Worm (Caenorhabditis elegans) whole organism, L1 larva: ENCODE results near the gene ZK813.7.

ENCODE experiments used
- C04F5.9 ChIP-seq: sonication (generic microtip); optimal IDR thresholded peaks from 2 replicates; lab custom pipeline; 2016; ENCODE audit warnings: missing genetic modification characterization, missing compliant biosample characterization
- F16B12.6 ChIP-seq: fragments of 150-350 bp; optimal IDR thresholded peaks from 2 replicates; lab custom pipeline; 2014; ENCODE audit warnings: missing biosample characterization, missing genetic modification characterization
- alr-1 ChIP-seq: fragments of 200-800 bp; sonication (Bioruptor generic); optimal IDR thresholded peaks from 2 replicates; lab custom pipeline; 2018; ENCODE audit warnings: borderline replicate concordance, mild to moderate bottlenecking, missing genetic modification characterization, missing compliant biosample characterization
- blmp-1 ChIP-seq: fragments of 150-350 bp; optimal IDR thresholded peaks from 2 replicates; lab custom pipeline; 2014; ENCODE audit warnings: missing biosample characterization, missing genetic modification characterization
- ceh-8 ChIP-seq: fragments of 200-800 bp; sonication (Bioruptor generic); optimal IDR thresholded peaks from 2 replicates; lab custom pipeline; 2018; ENCODE audit warnings: mild to moderate bottlenecking, missing genetic modification characterization, moderate library complexity, missing compliant biosample characterization
- ceh-82 ChIP-seq, 3 experiments: fragments of 150-350 bp in 1 of 3; sonication (generic microtip) in 2 of 3; optimal IDR thresholded peaks; 2 replicates each; lab custom pipeline; 2014 to 2017; ENCODE audit warnings: missing biosample characterization in 3 of 3, missing genetic modification characterization in 3 of 3
- ceh-88 ChIP-seq: fragments of 200-800 bp; sonication (Bioruptor generic); IDR thresholded peaks from 2 replicates; pipeline ENCODE4 v1.3.6; 2022; ENCODE audit warnings: missing genetic modification characterization, missing compliant biosample characterization
- dsc-1 ChIP-seq: sonication (generic microtip); optimal IDR thresholded peaks from 2 replicates; lab custom pipeline; 2016; ENCODE audit warnings: mild to moderate bottlenecking, missing genetic modification characterization, missing compliant biosample characterization
- efl-1 ChIP-seq, 4 experiments: fragments of 150-350 bp; optimal IDR thresholded peaks in 3 of 4; peaks in 1 of 4; 1 replicate in 1 of 4; 2 replicates in 3 of 4; lab custom pipeline; 2014; ENCODE audit warnings: missing biosample characterization in 2 of 4, missing genetic modification characterization in 2 of 4, missing genetic modification reagents in 2 of 4
- egl-27 ChIP-seq, 2 experiments: fragments of 150-350 bp in 1 of 2; sonication (generic microtip); optimal IDR thresholded peaks; 3 replicates each; lab custom pipeline; 2017 to 2018; ENCODE audit warnings: missing biosample characterization in 2 of 2, missing genetic modification characterization in 2 of 2, missing genetic modification reagents in 2 of 2
- elt-2 ChIP-seq: sonication (generic microtip); optimal IDR thresholded peaks from 2 replicates; lab custom pipeline; 2016; ENCODE audit warnings: missing genetic modification characterization, mild to moderate bottlenecking, inconsistent platforms, missing compliant biosample characterization, missing genetic modification reagents
- fos-1 ChIP-seq: fragments of 150-350 bp; optimal IDR thresholded peaks from 2 replicates; lab custom pipeline; 2014; ENCODE audit warnings: missing biosample characterization, missing genetic modification characterization
- hlh-17 ChIP-seq: fragments of 200-800 bp; sonication (Bioruptor generic); optimal IDR thresholded peaks from 2 replicates; lab custom pipeline; 2018; ENCODE audit warnings: missing genetic modification characterization, mild to moderate bottlenecking, missing compliant biosample characterization, moderate library complexity, borderline replicate concordance
- isw-1 ChIP-seq: fragments of 200-800 bp; sonication (Bioruptor generic); IDR thresholded peaks from 2 replicates; pipeline ENCODE4 v1.3.6; 2022; ENCODE audit warnings: missing genetic modification characterization, missing compliant biosample characterization
- lin-15B ChIP-seq: fragments of 150-350 bp; sonication (generic microtip); optimal IDR thresholded peaks from 3 replicates; lab custom pipeline; 2014; ENCODE audit warnings: missing biosample characterization, missing genetic modification characterization
- lin-35 ChIP-seq, 2 experiments: fragments of 150-350 bp; optimal IDR thresholded peaks; 2 replicates each; lab custom pipeline; 2014; ENCODE audit warnings: missing biosample characterization in 2 of 2, missing genetic modification characterization in 2 of 2, missing genetic modification reagents in 2 of 2
- lin-39 ChIP-seq: fragments of 150-350 bp; optimal IDR thresholded peaks from 2 replicates; lab custom pipeline; 2014; ENCODE audit warnings: missing biosample characterization, missing genetic modification reagents, missing genetic modification characterization
- mab-9 ChIP-seq: fragments of 200-800 bp; sonication (Bioruptor generic); IDR thresholded peaks from 2 replicates; pipeline ENCODE4 v1.3.6; 2022; ENCODE audit warnings: missing genetic modification reagents, missing genetic modification characterization, missing compliant biosample characterization
- mef-2 ChIP-seq: fragments of 150-350 bp; optimal IDR thresholded peaks from 2 replicates; lab custom pipeline; 2014; ENCODE audit warnings: missing biosample characterization, missing genetic modification characterization
- nhr-20 ChIP-seq: sonication (generic microtip); optimal IDR thresholded peaks from 2 replicates; lab custom pipeline; 2016; ENCODE audit warnings: mild to moderate bottlenecking, missing genetic modification characterization, missing compliant biosample characterization
- nhr-237 ChIP-seq: fragments of 150-350 bp; optimal IDR thresholded peaks from 2 replicates; lab custom pipeline; 2014; ENCODE audit warnings: missing biosample characterization, missing genetic modification characterization
- nhr-28 ChIP-seq: fragments of 150-350 bp; optimal IDR thresholded peaks from 2 replicates; lab custom pipeline; 2014; ENCODE audit warnings: missing biosample characterization, missing genetic modification characterization
- nhr-71 ChIP-seq: sonication (generic microtip); optimal IDR thresholded peaks from 2 replicates; lab custom pipeline; 2016; ENCODE audit warnings: mild to moderate bottlenecking, missing genetic modification characterization, moderate library complexity, missing compliant biosample characterization
- nhr-76 ChIP-seq: sonication (generic microtip); optimal IDR thresholded peaks from 2 replicates; lab custom pipeline; 2017; ENCODE audit warnings: missing biosample characterization, missing genetic modification characterization
- pax-3 ChIP-seq: fragments of 200-800 bp; sonication (Bioruptor generic); optimal IDR thresholded peaks from 2 replicates; lab custom pipeline; 2018; ENCODE audit warnings: mild to moderate bottlenecking, missing genetic modification characterization, moderate library complexity, missing compliant biosample characterization
- pqm-1 ChIP-seq: sonication (generic microtip); optimal IDR thresholded peaks from 3 replicates; lab custom pipeline; 2017; ENCODE audit warnings: missing biosample characterization, missing genetic modification characterization
- rnt-1 ChIP-seq: sonication (generic microtip); optimal IDR thresholded peaks from 2 replicates; lab custom pipeline; 2016; ENCODE audit warnings: mild to moderate bottlenecking, missing genetic modification characterization, moderate library complexity, missing compliant biosample characterization
- sox-4 ChIP-seq: sonication (generic microtip); optimal IDR thresholded peaks from 2 replicates; lab custom pipeline; 2016; ENCODE audit warnings: missing genetic modification characterization, missing compliant biosample characterization
- swsn-7 ChIP-seq: sonication (generic microtip); optimal IDR thresholded peaks from 2 replicates; lab custom pipeline; 2016; ENCODE audit warnings: missing genetic modification characterization, missing compliant biosample characterization
- tlp-1 ChIP-seq: fragments of 150-350 bp; optimal IDR thresholded peaks from 2 replicates; lab custom pipeline; 2014; ENCODE audit warnings: missing biosample characterization, missing genetic modification characterization
- unc-98 ChIP-seq: fragments of 200-800 bp; sonication (Bioruptor generic); IDR thresholded peaks from 2 replicates; pipeline ENCODE4 v1.3.6; 2022; ENCODE audit warnings: missing genetic modification characterization, missing compliant biosample characterization
- ztf-4 ChIP-seq: fragments of 150-350 bp; optimal IDR thresholded peaks from 2 replicates; lab custom pipeline; 2014; ENCODE audit warnings: missing biosample characterization, missing genetic modification characterization

The ZK813.7 gene

ce11 chrX:3444514-3444913 is at the start of gene ZK813.7:
ZK813.7 (plus strand) TSS chrX:3444814.
- no peak for TF ChIP-seq pqm-1 (tag; lab: Kevin White, UChicago)
- no peak for TF ChIP-seq lin-15B (tag; lab: Kevin White, UChicago)
- no peak for TF ChIP-seq ztf-4

ce11 chrX:3396735-3397134 is 47.9 kb upstream of the ZK813.7 start:
- TF ChIP-seq elt-2 (tag; lab: Kevin White, UChicago), result no peak
- TF ChIP-seq efl-1 (optimal IDR thresholded peaks at IDR 0.05; lab: Kevin White, UChicago), result no peak
- no peak for TF ChIP-seq efl-1 (GFP tag; optimal IDR thresholded peaks at IDR 0.05 in 1 of 2; lab: Kevin White, UChicago)
- TF ChIP-seq ceh-82 (tag; optimal IDR thresholded peaks at IDR 0.05; lab: Kevin White, UChicago), result no peak
- TF ChIP-seq blmp-1 (tag; lab: Kevin White, UChicago), result peak; percentile 70

ce11 chrX:3399917-3400316 is 44.7 kb upstream of the ZK813.7 start, which contains the start of gene cht-1:
cht-1 (minus strand) TSS chrX:3400017.
- no peak for TF ChIP-seq sox-4 (tag; lab: Kevin White, UChicago)
- TF ChIP-seq egl-27 (tag; optimal IDR thresholded peaks at IDR 0.05; lab: Kevin White, UChicago), result no peak
- no peak for TF ChIP-seq mef-2 (tag; lab: Kevin White, UChicago)
- TF ChIP-seq nhr-76 (tag; lab: Kevin White, UChicago), result no peak
- TF ChIP-seq hlh-17, result no peak
- no peak for TF ChIP-seq efl-1 (optimal IDR thresholded peaks at IDR 0.05; lab: Kevin White, UChicago)
- no peak for TF ChIP-seq efl-1 (GFP tag; optimal IDR thresholded peaks at IDR 0.05 in 1 of 2; lab: Kevin White, UChicago)
- no peak for TF ChIP-seq F16B12.6 (tag; lab: Kevin White, UChicago)
- TF ChIP-seq nhr-71, result no peak
- TF ChIP-seq isw-1 (GFP tag; lab: Robert Waterston, UW), result no peak
- no peak for TF ChIP-seq lin-15B (tag; lab: Kevin White, UChicago)
- no peak for TF ChIP-seq unc-98 (GFP tag; lab: Robert Waterston, UW)
- no peak for TF ChIP-seq ceh-8 (GFP tag; lab: Kevin White, UChicago)
- TF ChIP-seq alr-1 (tag; lab: Kevin White, UChicago), result no peak
- TF ChIP-seq fos-1 (tag; lab: Kevin White, UChicago), result no peak
- no peak for TF ChIP-seq lin-35 (GFP tag; optimal IDR thresholded peaks at IDR 0.05; lab: Kevin White, UChicago)
- TF ChIP-seq rnt-1 (tag; lab: Kevin White, UChicago), result no peak
- no peak for TF ChIP-seq lin-39 (tag; lab: Kevin White, UChicago)
- TF ChIP-seq dsc-1 (tag; lab: Kevin White, UChicago), result no peak
- no peak for TF ChIP-seq mab-9 (GFP tag; lab: Robert Waterston, UW)
- no peak for TF ChIP-seq ceh-88 (GFP tag; lab: Robert Waterston, UW)

- TF ChIP-seq pax-3 (tag; lab: Kevin White, UChicago) (no peak), tlp-1 (tag; lab: Kevin White, UChicago) (no peak), nhr-20 (tag; lab: Kevin White, UChicago) (no peak)
Observed at ce11 chrX:3400387-3400786, 44.2 kb upstream of the ZK813.7 start.

ce11 chrX:3401701-3402100 is 42.9 kb upstream of the ZK813.7 start, which contains the start of gene C04F6.9:
C04F6.9 (plus strand) TSS chrX:3402001.
- no peak for TF ChIP-seq nhr-28
- no peak for TF ChIP-seq swsn-7 (tag; lab: Kevin White, UChicago)
- TF ChIP-seq sox-4 (tag; lab: Kevin White, UChicago), result no peak
- TF ChIP-seq lin-39 (tag; lab: Kevin White, UChicago), result no peak
- TF ChIP-seq nhr-20 (tag; lab: Kevin White, UChicago), result no peak
- no peak for TF ChIP-seq nhr-237 (tag; lab: Kevin White, UChicago)
- no peak for TF ChIP-seq C04F5.9 (tag; lab: Kevin White, UChicago)
- no peak for TF ChIP-seq mef-2 (tag; lab: Kevin White, UChicago)
- no peak for TF ChIP-seq ztf-4
